Worm (Caenorhabditis elegans): Measurements from ENCODE around the gene dab-1.

ce11 chrII:8187516-8187915, 34.7 kb upstream of the dab-1 start:
- no peak for TF ChIP-seq nhr-11 (tag; optimal IDR thresholded peaks at IDR 0.05)
- no peak for TF ChIP-seq nhr-12 (tag; optimal IDR thresholded peaks at IDR 0.05)
- no peak for TF ChIP-seq mbf-1 (tag; optimal IDR thresholded peaks at IDR 0.05)
- no peak for TF ChIP-seq dmd-4 (tag; optimal IDR thresholded peaks at IDR 0.05)
- TF ChIP-seq fos-1 (tag; optimal IDR thresholded peaks at IDR 0.05): no peak
- no peak for TF ChIP-seq lin-13 (GFP tag; optimal IDR thresholded peaks at IDR 0.05)
- TF ChIP-seq ZK546.5 (tag; optimal IDR thresholded peaks at IDR 0.05): no peak
- TF ChIP-seq ama-1 (optimal IDR thresholded peaks at IDR 0.05): no peak
- no peak for TF ChIP-seq nhr-77 (tag; optimal IDR thresholded peaks at IDR 0.05)
- no peak for TF ChIP-seq nhr-10 (tag; optimal IDR thresholded peaks at IDR 0.05)

Measured in whole organism, L2 larva.